Fruit fly (Drosophila melanogaster) whole organism, embryonic: ENCODE results near the gene CG3348.
A peak's percentile ranks its signal among the peaks of the same experiment; 100 is the strongest.

Experiments
- Awh ChIP-seq: fragments of 200-800 bp; sonication (Bioruptor generic); IDR thresholded peaks from 2 replicates; pipeline ENCODE4, ENCODE4 v1.3.6; 2022; ENCODE audit warnings: missing biosample characterization, missing genetic modification characterization
- Bdp1 ChIP-seq: fragments of 200-800 bp; sonication (Bioruptor generic); optimal IDR thresholded peaks from 3 replicates; lab custom pipeline; 2016; ENCODE audit warnings: missing biosample characterization, missing genetic modification characterization
- BtbVII ChIP-seq: fragments of 200-800 bp; sonication (Bioruptor generic); optimal IDR thresholded peaks from 3 replicates; lab custom pipeline; 2017; ENCODE audit warnings: missing biosample characterization, mild to moderate bottlenecking, missing genetic modification characterization
- C15 ChIP-seq: fragments of 200-800 bp; sonication (Bioruptor generic); IDR thresholded peaks from 3 replicates; pipeline ENCODE4 v1.3.6; 2022; ENCODE audit warnings: missing biosample characterization, missing genetic modification characterization
- CG10274 ChIP-seq: fragments of 200-800 bp; sonication (Bioruptor generic); optimal IDR thresholded peaks from 3 replicates; lab custom pipeline; 2017; ENCODE audit warnings: missing biosample characterization, mild to moderate bottlenecking, missing genetic modification characterization
- CG1233 ChIP-seq: fragments of 200-800 bp; sonication (Bioruptor generic); optimal IDR thresholded peaks from 4 replicates; lab custom pipeline; 2018; ENCODE audit warnings: missing biosample characterization, mild to moderate bottlenecking, missing genetic modification characterization
- CG12769 ChIP-seq: fragments of 200-800 bp; sonication (Bioruptor generic); optimal IDR thresholded peaks from 2 replicates; lab custom pipeline; 2019; ENCODE audit warnings: missing biosample characterization, mild to moderate bottlenecking, missing genetic modification characterization, moderate library complexity
- CG17612 ChIP-seq: fragments of 200-800 bp; sonication (Bioruptor generic); IDR thresholded peaks from 2 replicates; pipeline ENCODE4 v1.3.6; 2022; ENCODE audit warnings: missing biosample characterization, missing genetic modification characterization
- CG18262 ChIP-seq: fragments of 200-800 bp; optimal IDR thresholded peaks from 3 replicates; lab custom pipeline; 2019; ENCODE audit warnings: missing biosample characterization, mild to moderate bottlenecking, missing genetic modification characterization, moderate library complexity
- CG18476 ChIP-seq: fragments of 200-800 bp; sonication (Bioruptor generic); optimal IDR thresholded peaks from 2 replicates; lab custom pipeline; 2016; ENCODE audit warnings: missing biosample characterization, mild to moderate bottlenecking, missing genetic modification characterization
- CG3065 ChIP-seq: fragments of 200-800 bp; sonication (Bioruptor generic); optimal IDR thresholded peaks from 2 replicates; lab custom pipeline; 2016; ENCODE audit warnings: missing biosample characterization, missing genetic modification characterization
- CG31224 ChIP-seq: fragments of 200-800 bp; sonication (Bioruptor generic); IDR thresholded peaks from 2 replicates; pipeline ENCODE4 v1.3.6; 2022; ENCODE audit warnings: missing biosample characterization, missing genetic modification characterization
- CG32772 ChIP-seq: fragments of 200-800 bp; sonication (Bioruptor generic); IDR thresholded peaks from 2 replicates; pipeline ENCODE4 v1.3.6; 2022; ENCODE audit warnings: missing biosample characterization, missing genetic modification characterization
- CG34376 ChIP-seq: fragments of 200-800 bp; sonication (Bioruptor generic); optimal IDR thresholded peaks from 2 replicates; lab custom pipeline; 2018; ENCODE audit warnings: missing biosample characterization, mild to moderate bottlenecking, missing genetic modification characterization
- CG4424 ChIP-seq: fragments of 200-800 bp; sonication (Bioruptor generic); optimal IDR thresholded peaks from 3 replicates; lab custom pipeline; 2016; ENCODE audit warnings: missing biosample characterization, missing genetic modification characterization
- CG8290 ChIP-seq, 3 experiments: fragments of 200-800 bp; sonication (Bioruptor generic); optimal IDR thresholded peaks; 2 replicates each; lab custom pipeline; 2016 to 2019; ENCODE audit warnings: missing biosample characterization in 3 of 3, missing genetic modification characterization in 3 of 3, mild to moderate bottlenecking in 2 of 3, moderate library complexity in 1 of 3
- CG8765 ChIP-seq: fragments of 200-800 bp; sonication (Bioruptor generic); IDR thresholded peaks from 2 replicates; pipeline ENCODE4 v1.3.6; 2022; ENCODE audit warnings: missing biosample characterization, missing genetic modification characterization
- CG8944 ChIP-seq: fragments of 200-800 bp; sonication (Bioruptor generic); optimal IDR thresholded peaks from 3 replicates; lab custom pipeline; 2016; ENCODE audit warnings: missing biosample characterization, missing genetic modification characterization
- CG9215 ChIP-seq: fragments of 200-800 bp; sonication (Bioruptor generic); IDR thresholded peaks from 2 replicates; pipeline ENCODE4 v1.3.6; 2022; ENCODE audit warnings: missing biosample characterization, missing genetic modification characterization
- CG9876 ChIP-seq: fragments of 200-800 bp; sonication (Bioruptor generic); optimal IDR thresholded peaks from 2 replicates; lab custom pipeline; 2016; ENCODE audit warnings: missing biosample characterization, missing genetic modification characterization
- CHES-1-like ChIP-seq: fragments of 200-800 bp; sonication (Bioruptor generic); optimal IDR thresholded peaks from 2 replicates; lab custom pipeline; 2016; ENCODE audit warnings: missing biosample characterization, missing genetic modification characterization
- CTCF ChIP-seq: fragments of 200-800 bp; sonication (Bioruptor generic); optimal IDR thresholded peaks from 2 replicates; lab custom pipeline; 2017; ENCODE audit warnings: missing biosample characterization, mild to moderate bottlenecking, missing genetic modification characterization, moderate library complexity
- D19A ChIP-seq: fragments of 200-800 bp; optimal IDR thresholded peaks from 3 replicates; lab custom pipeline; 2019; ENCODE audit warnings: missing biosample characterization, mild to moderate bottlenecking, missing genetic modification characterization, moderate library complexity
- Ets65A ChIP-seq: fragments of 200-800 bp; sonication (Bioruptor generic); peaks from one replicate; lab custom pipeline; 2016; ENCODE audit warnings: missing biosample characterization, missing genetic modification characterization
- Fer2 ChIP-seq: fragments of 200-800 bp; sonication (Bioruptor generic); optimal IDR thresholded peaks from 2 replicates; lab custom pipeline; 2018; ENCODE audit warnings: missing biosample characterization, mild to moderate bottlenecking, missing genetic modification characterization, moderate library complexity
- HLH54F ChIP-seq: fragments of 200-800 bp; sonication (Bioruptor generic); optimal IDR thresholded peaks from 3 replicates; lab custom pipeline; 2016; ENCODE audit warnings: missing biosample characterization, missing genetic modification characterization
- Hey ChIP-seq: fragments of 200-800 bp; sonication (Bioruptor generic); optimal IDR thresholded peaks from 3 replicates; lab custom pipeline; 2018; ENCODE audit warnings: missing biosample characterization, mild to moderate bottlenecking, missing genetic modification characterization
- MESR4 ChIP-seq: fragments of 200-800 bp; sonication (Bioruptor generic); optimal IDR thresholded peaks from 2 replicates; lab custom pipeline; 2018; ENCODE audit warnings: missing biosample characterization, mild to moderate bottlenecking, missing genetic modification characterization, moderate library complexity
- Meics ChIP-seq: fragments of 200-800 bp; sonication (Bioruptor generic); optimal IDR thresholded peaks from 2 replicates; lab custom pipeline; 2017; ENCODE audit warnings: missing biosample characterization, mild to moderate bottlenecking, missing genetic modification characterization
- Mrtf ChIP-seq: fragments of 200-800 bp; sonication (Bioruptor generic); IDR thresholded peaks from 3 replicates; pipeline ENCODE4 v1.3.6; 2022; ENCODE audit warnings: missing biosample characterization, missing genetic modification characterization
- Rfx ChIP-seq: fragments of 200-800 bp; sonication (Bioruptor generic); IDR thresholded peaks from 2 replicates; pipeline ENCODE4 v1.3.6; 2022; ENCODE audit warnings: missing biosample characterization, missing genetic modification characterization
- Sox102F ChIP-seq: fragments of 200-800 bp; sonication (Bioruptor generic); optimal IDR thresholded peaks from 2 replicates; lab custom pipeline; 2018; ENCODE audit warnings: missing biosample characterization, mild to moderate bottlenecking, missing genetic modification characterization, moderate library complexity
- Xbp1 ChIP-seq: fragments of 200-800 bp; sonication (Bioruptor generic); optimal IDR thresholded peaks from 3 replicates; lab custom pipeline; 2016; ENCODE audit warnings: missing biosample characterization, mild to moderate bottlenecking, missing genetic modification characterization
- Xrp1 ChIP-seq: fragments of 200-800 bp; sonication (Bioruptor generic); IDR thresholded peaks from 2 replicates; pipeline ENCODE4 v1.3.6; 2022; ENCODE audit warnings: missing biosample characterization, missing genetic modification characterization
- ara ChIP-seq: fragments of 200-800 bp; sonication (Bioruptor generic); IDR thresholded peaks from 2 replicates; pipeline ENCODE4 v1.3.6; 2022; ENCODE audit warnings: missing biosample characterization, missing genetic modification characterization
- bab2 ChIP-seq: fragments of 200-800 bp; sonication (Bioruptor generic); optimal IDR thresholded peaks from 2 replicates; lab custom pipeline; 2016; ENCODE audit warnings: missing biosample characterization, missing genetic modification characterization
- bowl ChIP-seq: fragments of 200-800 bp; sonication (Bioruptor generic); IDR thresholded peaks from 2 replicates; pipeline ENCODE4 v1.3.6; 2022; ENCODE audit warnings: missing biosample characterization, missing genetic modification characterization
- bsh ChIP-seq, 2 experiments: fragments of 200-800 bp; sonication (Bioruptor generic); optimal IDR thresholded peaks; 2 replicates each; lab custom pipeline; 2017 to 2018; ENCODE audit warnings: mild to moderate bottlenecking in 2 of 2, missing biosample characterization in 2 of 2, missing genetic modification characterization in 2 of 2, moderate library complexity in 1 of 2
- cato ChIP-seq: fragments of 200-800 bp; sonication (Bioruptor generic); optimal IDR thresholded peaks from 2 replicates; lab custom pipeline; 2016; ENCODE audit warnings: missing biosample characterization, missing genetic modification characterization, borderline replicate concordance
- chif ChIP-seq, 2 experiments: fragments of 200-800 bp; sonication (Bioruptor generic); optimal IDR thresholded peaks; 3 replicates each; lab custom pipeline; 2016; ENCODE audit warnings: missing biosample characterization in 2 of 2, missing genetic modification characterization in 2 of 2
- chm ChIP-seq: fragments of 200-800 bp; sonication (Bioruptor generic); IDR thresholded peaks from 2 replicates; pipeline ENCODE4 v1.3.6; 2022; ENCODE audit warnings: missing biosample characterization, missing genetic modification characterization
- gfzf ChIP-seq: fragments of 200-800 bp; sonication (Bioruptor generic); optimal IDR thresholded peaks from 2 replicates; lab custom pipeline; 2016; ENCODE audit warnings: missing biosample characterization, mild to moderate bottlenecking, missing genetic modification characterization, moderate library complexity
- ken ChIP-seq: fragments of 200-800 bp; sonication (Bioruptor generic); IDR thresholded peaks from 3 replicates; pipeline ENCODE4 v1.3.6; 2022; ENCODE audit warnings: missing biosample characterization, missing genetic modification characterization
- luna ChIP-seq: fragments of 200-800 bp; sonication (Bioruptor generic); optimal IDR thresholded peaks from 2 replicates; lab custom pipeline; 2016; ENCODE audit warnings: missing biosample characterization, missing genetic modification characterization
- mld ChIP-seq: fragments of 200-800 bp; sonication (Bioruptor generic); IDR thresholded peaks from 3 replicates; pipeline ENCODE4 v1.3.6; 2022; ENCODE audit warnings: missing biosample characterization, missing genetic modification characterization; ENCODE audit not compliant: partially characterized antibody
- psq ChIP-seq: fragments of 200-800 bp; sonication (Bioruptor generic); optimal IDR thresholded peaks from 2 replicates; lab custom pipeline; 2017; ENCODE audit warnings: missing biosample characterization, missing genetic modification characterization
- tna ChIP-seq: fragments of 200-800 bp; sonication (Bioruptor generic); IDR thresholded peaks from 2 replicates; pipeline ENCODE4 v1.3.6; 2022; ENCODE audit warnings: missing biosample characterization, missing genetic modification characterization; ENCODE audit not compliant: partially characterized antibody
- vvl ChIP-seq: fragments of 200-800 bp; sonication (Bioruptor generic); IDR thresholded peaks from 2 replicates; pipeline ENCODE4 v1.3.6; 2022; ENCODE audit warnings: missing biosample characterization, missing genetic modification characterization
- wor ChIP-seq: fragments of 200-800 bp; sonication (Bioruptor generic); IDR thresholded peaks from 2 replicates; pipeline ENCODE4 v1.3.6; 2022; ENCODE audit warnings: missing biosample characterization, missing genetic modification characterization
- z ChIP-seq: fragments of 200-800 bp; sonication (Bioruptor generic); IDR thresholded peaks from 3 replicates; pipeline ENCODE4 v1.3.6; 2022; ENCODE audit warnings: missing biosample characterization, missing genetic modification characterization

Gene CG3348

dm6 chr3R:27263434-27264215 is 28.4 kb downstream of the CG3348 start, which contains the start of gene woc (continued):
- peak; percentile 29; the same call in 1 of the 3 replicates for TF ChIP-seq Mrtf (GFP tag; lab: Robert Waterston, UW)
- TF ChIP-seq CG18262, result peak; percentile 33
- TF ChIP-seq BtbVII (GFP tag; lab: Kevin White, UChicago), result peak; percentile 36
- no peak for TF ChIP-seq Xrp1 (GFP tag; lab: Robert Waterston, UW)
- TF ChIP-seq CG17612 (GFP tag; lab: Robert Waterston, UW), result no peak
- TF ChIP-seq CG4424 (GFP tag; lab: Kevin White, UChicago), result no peak
- TF ChIP-seq CG8765 (GFP tag; lab: Robert Waterston, UW), result 0 out of 2 replicates have a peak, but pooled peaks have one; percentile 6
- TF ChIP-seq CG12769 (tag; lab: Kevin White, UChicago), result no peak
- peak; percentile 63 for TF ChIP-seq Rfx (GFP tag; lab: Robert Waterston, UW)
- no peak for TF ChIP-seq Fer2 (tag; lab: Kevin White, UChicago)
- no peak for TF ChIP-seq CG8290 (GFP tag; optimal IDR thresholded peaks at IDR 0.05; lab: Kevin White, UChicago)
- no peak for TF ChIP-seq CG8290 (tag; optimal IDR thresholded peaks at IDR 0.05; lab: Kevin White, UChicago)
- TF ChIP-seq gfzf (GFP tag; lab: Kevin White, UChicago), result peak; percentile 96
- TF ChIP-seq Meics, result peak; percentile 66
- peak; percentile 30 to 92 for TF ChIP-seq bsh (GFP tag; optimal IDR thresholded peaks at IDR 0.05; lab: Kevin White, UChicago)
- peak; percentile 88 for TF ChIP-seq tna (GFP tag; lab: Robert Waterston, UW)
- TF ChIP-seq CHES-1-like (GFP tag; lab: Kevin White, UChicago), result peak; percentile 76
- peak; percentile 55 for TF ChIP-seq MESR4 (GFP tag; lab: Kevin White, UChicago)
- peak; percentile 95 for TF ChIP-seq Ets65A (GFP tag; lab: Kevin White, UChicago)
- TF ChIP-seq CG31224, result peak; percentile 43; the same call in 1 of the 2 replicates
- TF ChIP-seq Hey (tag; lab: Kevin White, UChicago), result no peak
- no peak for TF ChIP-seq wor (GFP tag; lab: Robert Waterston, UW)
- no peak for TF ChIP-seq CG34376 (GFP tag; lab: Kevin White, UChicago)
- TF ChIP-seq CTCF, result peak; percentile 30
- TF ChIP-seq chif (GFP tag; optimal IDR thresholded peaks at IDR 0.05; lab: Kevin White, UChicago), result peak in 1 of 2 experiments; percentile 45
- no peak for TF ChIP-seq CG8944 (GFP tag; lab: Kevin White, UChicago)
- peak; percentile 43 for TF ChIP-seq CG9215 (GFP tag; lab: Robert Waterston, UW)
- TF ChIP-seq CG32772, result peak; percentile 68
- peak; percentile 46 for TF ChIP-seq Bdp1 (GFP tag; lab: Kevin White, UChicago)
- TF ChIP-seq z, result no peak
- TF ChIP-seq ken (GFP tag; lab: Robert Waterston, UW), result no peak; the same call in 2 of the 3 replicates
- TF ChIP-seq CG18476, result no peak
- peak; percentile 77 for TF ChIP-seq mld (GFP tag; lab: Robert Waterston, UW)
- no peak for TF ChIP-seq CG3065 (GFP tag; lab: Kevin White, UChicago)
- TF ChIP-seq Sox102F (GFP tag; lab: Kevin White, UChicago), result no peak
- peak; percentile 78 for TF ChIP-seq HLH54F
- peak; percentile 63; the same call in 1 of the 2 replicates for TF ChIP-seq chm (GFP tag; lab: Robert Waterston, UW)
- TF ChIP-seq Awh (GFP tag; lab: Robert Waterston, UW), result no peak
- peak; percentile 16 for TF ChIP-seq CG1233 (GFP tag; lab: Kevin White, UChicago)
- no peak for TF ChIP-seq luna (GFP tag; lab: Kevin White, UChicago)
- TF ChIP-seq CG9876, result no peak
- TF ChIP-seq Xbp1 (GFP tag; lab: Kevin White, UChicago), result peak; percentile 48
- TF ChIP-seq D19A, result no peak
- no peak for TF ChIP-seq bowl (GFP tag; lab: Robert Waterston, UW)
- no peak for TF ChIP-seq CG10274
- no peak for TF ChIP-seq cato (GFP tag; lab: Kevin White, UChicago)
- TF ChIP-seq ara (GFP tag; lab: Robert Waterston, UW), result no peak
- peak; percentile 45 for TF ChIP-seq vvl
- TF ChIP-seq C15, result no peak
- TF ChIP-seq psq, result no peak
- peak; percentile 46 for TF ChIP-seq bab2 (GFP tag; lab: Kevin White, UChicago)
